Worm (Caenorhabditis elegans) whole organism, late embryonic: ENCODE data around the gene ZC13.10.

Experiments
- C08G9.2 ChIP-seq: sonication (generic microtip); optimal IDR thresholded peaks from 2 replicates; lab custom pipeline; 2016; ENCODE audit warnings: mild to moderate bottlenecking, missing genetic modification characterization, moderate library complexity, missing compliant biosample characterization
- C38D4.7 ChIP-seq: fragments of 200-800 bp; sonication (Bioruptor generic); optimal IDR thresholded peaks from 2 replicates; lab custom pipeline; 2018; ENCODE audit warnings: mild to moderate bottlenecking, missing genetic modification characterization, moderate library complexity, missing compliant biosample characterization
- F13H6.1 ChIP-seq: sonication (generic microtip); optimal IDR thresholded peaks from 2 replicates; lab custom pipeline; 2016; ENCODE audit warnings: missing genetic modification characterization, missing compliant biosample characterization
- K02D7.2 ChIP-seq: sonication (generic microtip); optimal IDR thresholded peaks from 2 replicates; lab custom pipeline; 2017; ENCODE audit warnings: mild to moderate bottlenecking, missing genetic modification characterization, missing compliant biosample characterization
- K09A11.1 ChIP-seq: sonication (generic microtip); optimal IDR thresholded peaks from 2 replicates; lab custom pipeline; 2017; ENCODE audit warnings: antibody characterized with exemption, mild to moderate bottlenecking, missing genetic modification characterization, missing compliant biosample characterization; ENCODE audit not compliant: insufficient read depth
- Y22D7AL.16 ChIP-seq: sonication (generic microtip); optimal IDR thresholded peaks from 2 replicates; lab custom pipeline; 2016; ENCODE audit warnings: missing genetic modification characterization, missing compliant biosample characterization
- ahr-1 ChIP-seq: sonication (generic microtip); optimal IDR thresholded peaks from 2 replicates; lab custom pipeline; 2016; ENCODE audit warnings: missing genetic modification characterization, missing compliant biosample characterization
- ama-1 ChIP-seq: fragments of 150-350 bp; optimal IDR thresholded peaks from 2 replicates; lab custom pipeline; 2014
- ceh-14 ChIP-seq: sonication (generic microtip); optimal IDR thresholded peaks from 2 replicates; lab custom pipeline; 2016; ENCODE audit warnings: missing genotype, missing genetic modification characterization, missing compliant biosample characterization
- ceh-18 ChIP-seq: sonication (generic microtip); optimal IDR thresholded peaks from 2 replicates; lab custom pipeline; 2016; ENCODE audit warnings: missing genetic modification characterization, missing compliant biosample characterization
- ceh-19 ChIP-seq: fragments of 200-800 bp; sonication (Bioruptor generic); optimal IDR thresholded peaks from 2 replicates; lab custom pipeline; 2018; ENCODE audit warnings: mild to moderate bottlenecking, missing genetic modification characterization, missing compliant biosample characterization
- ceh-24 ChIP-seq: sonication (generic microtip); optimal IDR thresholded peaks from 2 replicates; lab custom pipeline; 2016; ENCODE audit warnings: mild to moderate bottlenecking, missing genetic modification characterization, missing compliant biosample characterization
- ceh-30 ChIP-seq: fragments of 150-350 bp; optimal IDR thresholded peaks from 2 replicates; lab custom pipeline; 2014; ENCODE audit warnings: missing biosample characterization, missing genetic modification characterization
- ceh-31 ChIP-seq: sonication (generic microtip); optimal IDR thresholded peaks from 2 replicates; lab custom pipeline; 2016; ENCODE audit warnings: missing genetic modification characterization, missing compliant biosample characterization
- ceh-34 ChIP-seq: sonication (generic microtip); optimal IDR thresholded peaks from 2 replicates; lab custom pipeline; 2016; ENCODE audit warnings: mild to moderate bottlenecking, missing genetic modification characterization, missing compliant biosample characterization
- ceh-6 ChIP-seq: fragments of 200-800 bp; sonication (Bioruptor generic); optimal IDR thresholded peaks from 2 replicates; lab custom pipeline; 2018; ENCODE audit warnings: mild to moderate bottlenecking, missing genetic modification characterization, missing compliant biosample characterization
- ceh-9 ChIP-seq: sonication (generic microtip); optimal IDR thresholded peaks from 2 replicates; lab custom pipeline; 2016; ENCODE audit warnings: mild to moderate bottlenecking, missing genetic modification characterization, inconsistent platforms, missing compliant biosample characterization
- elt-2 ChIP-seq: sonication (generic microtip); optimal IDR thresholded peaks from 2 replicates; lab custom pipeline; 2016; ENCODE audit warnings: missing genetic modification reagents, missing genetic modification characterization, missing compliant biosample characterization
- elt-4 ChIP-seq: sonication (generic microtip); optimal IDR thresholded peaks from 2 replicates; lab custom pipeline; 2016; ENCODE audit warnings: missing genetic modification characterization, missing compliant biosample characterization
- eyg-1 ChIP-seq: sonication (generic microtip); optimal IDR thresholded peaks from 2 replicates; lab custom pipeline; 2016; ENCODE audit warnings: missing genotype, missing genetic modification characterization, missing compliant biosample characterization
- fkh-10 ChIP-seq: fragments of 150-350 bp; optimal IDR thresholded peaks from 2 replicates; lab custom pipeline; 2014; ENCODE audit warnings: missing biosample characterization, missing genetic modification reagents, missing genetic modification characterization
- gmeb-2 ChIP-seq: sonication (generic microtip); optimal IDR thresholded peaks from 2 replicates; lab custom pipeline; 2016; ENCODE audit warnings: missing genetic modification characterization, inconsistent platforms, missing compliant biosample characterization
- hlh-13 ChIP-seq: fragments of 200-800 bp; sonication (Bioruptor generic); optimal IDR thresholded peaks from 2 replicates; lab custom pipeline; 2018; ENCODE audit warnings: mild to moderate bottlenecking, missing genetic modification characterization, missing compliant biosample characterization
- hlh-15 ChIP-seq: sonication (generic microtip); optimal IDR thresholded peaks from 2 replicates; lab custom pipeline; 2016; ENCODE audit warnings: missing genetic modification characterization, missing compliant biosample characterization
- hlh-30 ChIP-seq: sonication (generic microtip); optimal IDR thresholded peaks from 2 replicates; lab custom pipeline; 2017; ENCODE audit warnings: antibody characterized with exemption, missing genetic modification characterization, missing compliant biosample characterization; ENCODE audit not compliant: insufficient read depth
- hlh-6 ChIP-seq: sonication (generic microtip); optimal IDR thresholded peaks from 2 replicates; lab custom pipeline; 2016; ENCODE audit warnings: missing genotype, missing genetic modification characterization, missing compliant biosample characterization
- hlh-8 ChIP-seq: sonication (generic microtip); optimal IDR thresholded peaks from 2 replicates; lab custom pipeline; 2016; ENCODE audit warnings: missing genotype, missing genetic modification characterization, missing compliant biosample characterization
- lim-6 ChIP-seq: sonication (generic microtip); optimal IDR thresholded peaks from 2 replicates; lab custom pipeline; 2016; ENCODE audit warnings: missing genetic modification characterization, missing compliant biosample characterization
- madf-2 ChIP-seq: sonication (generic microtip); optimal IDR thresholded peaks from 2 replicates; lab custom pipeline; 2017; ENCODE audit warnings: missing genetic modification characterization, missing compliant biosample characterization
- mec-3 ChIP-seq: sonication (generic microtip); optimal IDR thresholded peaks from 2 replicates; lab custom pipeline; 2016; ENCODE audit warnings: borderline replicate concordance, missing genetic modification characterization, missing compliant biosample characterization
- nfya-1 ChIP-seq: sonication (generic microtip); optimal IDR thresholded peaks from 2 replicates; lab custom pipeline; 2017; ENCODE audit warnings: missing genetic modification characterization, mild to moderate bottlenecking, missing compliant biosample characterization, antibody characterized with exemption, moderate library complexity
- nhr-11 ChIP-seq: fragments of 150-350 bp; optimal IDR thresholded peaks from 2 replicates; lab custom pipeline; 2014; ENCODE audit warnings: missing biosample characterization, missing genetic modification characterization
- nhr-232 ChIP-seq: sonication (generic microtip); optimal IDR thresholded peaks from 2 replicates; lab custom pipeline; 2016; ENCODE audit warnings: missing genetic modification characterization, missing compliant biosample characterization
- npax-4 ChIP-seq: sonication (generic microtip); optimal IDR thresholded peaks from 2 replicates; lab custom pipeline; 2016; ENCODE audit warnings: missing genetic modification characterization, missing compliant biosample characterization
- odd-2 ChIP-seq: sonication (generic microtip); optimal IDR thresholded peaks from 2 replicates; lab custom pipeline; 2017; ENCODE audit warnings: antibody characterized with exemption, mild to moderate bottlenecking, missing genetic modification characterization, missing compliant biosample characterization
- pat-9 ChIP-seq: fragments of 200-800 bp; sonication (Bioruptor generic); optimal IDR thresholded peaks from 2 replicates; lab custom pipeline; 2018; ENCODE audit warnings: mild to moderate bottlenecking, missing genetic modification characterization, moderate library complexity, missing compliant biosample characterization
- pha-2 ChIP-seq: sonication (generic microtip); optimal IDR thresholded peaks from 2 replicates; lab custom pipeline; 2017; ENCODE audit warnings: mild to moderate bottlenecking, missing genetic modification characterization, missing compliant biosample characterization
- pha-4 ChIP-seq: fragments of 150-350 bp; optimal IDR thresholded peaks from 2 replicates; lab custom pipeline; 2018; ENCODE audit warnings: missing biosample characterization, missing genetic modification reagents, missing genetic modification characterization
- pqm-1 ChIP-seq: sonication (generic microtip); optimal IDR thresholded peaks from 2 replicates; lab custom pipeline; 2016; ENCODE audit warnings: missing genetic modification characterization, missing compliant biosample characterization
- pros-1 ChIP-seq: fragments of 150-350 bp; optimal IDR thresholded peaks from 2 replicates; lab custom pipeline; 2014; ENCODE audit warnings: missing biosample characterization, missing genetic modification reagents, missing genetic modification characterization
- ref-2 ChIP-seq: sonication (generic microtip); optimal IDR thresholded peaks from 2 replicates; lab custom pipeline; 2016; ENCODE audit warnings: missing genetic modification characterization, missing compliant biosample characterization
- rnt-1 ChIP-seq: sonication (generic microtip); optimal IDR thresholded peaks from 2 replicates; lab custom pipeline; 2016; ENCODE audit warnings: missing genetic modification characterization, missing compliant biosample characterization
- sdc-2 ChIP-seq: sonication (generic microtip); optimal IDR thresholded peaks from 2 replicates; lab custom pipeline; 2016; ENCODE audit warnings: missing genotype, missing genetic modification characterization, missing compliant biosample characterization
- sox-2 ChIP-seq: fragments of 200-800 bp; sonication (Bioruptor generic); IDR thresholded peaks from 2 replicates; pipeline ENCODE4 v1.3.6; 2022; ENCODE audit warnings: missing genetic modification reagents, missing genetic modification characterization, missing compliant biosample characterization
- sox-4 ChIP-seq: sonication (generic microtip); optimal IDR thresholded peaks from 2 replicates; lab custom pipeline; 2017; ENCODE audit warnings: mild to moderate bottlenecking, missing genetic modification characterization, inconsistent platforms, missing compliant biosample characterization
- syd-9 ChIP-seq: sonication (generic microtip); optimal IDR thresholded peaks from 2 replicates; lab custom pipeline; 2016; ENCODE audit warnings: mild to moderate bottlenecking, missing genetic modification characterization, moderate library complexity, missing compliant biosample characterization
- tbx-2 ChIP-seq: sonication (generic microtip); optimal IDR thresholded peaks from 2 replicates; lab custom pipeline; 2016; ENCODE audit warnings: missing genetic modification characterization, missing compliant biosample characterization
- tbx-7 ChIP-seq: sonication (generic microtip); optimal IDR thresholded peaks from 2 replicates; lab custom pipeline; 2016; ENCODE audit warnings: missing genotype, missing genetic modification characterization, missing compliant biosample characterization
- unc-3 ChIP-seq, 2 experiments: fragments of 200-800 bp in 1 of 2; sonication (Bioruptor generic) in 1 of 2; sonication (generic microtip) in 1 of 2; conservative IDR thresholded peaks in 1 of 2; optimal IDR thresholded peaks in 1 of 2; 2 replicates each; pipeline versions ENCODE4 v1.3.6 to Lab custom; 2016 to 2022; ENCODE audit warnings: missing compliant biosample characterization in 2 of 2, missing genetic modification characterization in 2 of 2, missing genetic modification reagents in 1 of 2
- unc-42 ChIP-seq: sonication (generic microtip); optimal IDR thresholded peaks from 2 replicates; lab custom pipeline; 2016; ENCODE audit warnings: missing genotype, missing genetic modification characterization, missing compliant biosample characterization
- unc-55 ChIP-seq: sonication (generic microtip); optimal IDR thresholded peaks from 2 replicates; lab custom pipeline; 2017; ENCODE audit warnings: missing biosample characterization, missing genetic modification reagents, missing genetic modification characterization
- zip-5 ChIP-seq: sonication (generic microtip); optimal IDR thresholded peaks from 2 replicates; lab custom pipeline; 2016; ENCODE audit warnings: missing genetic modification characterization, missing compliant biosample characterization

The ZC13.10 gene

ce11 chrX:871020-871419, 31.4 kb downstream of the ZC13.10 start, which contains the start of gene lgl-1:
TSS of gene lgl-1 (minus strand) at chrX:871089.
- no peak for TF ChIP-seq zip-5
- TF ChIP-seq pros-1 = peak; percentile 37
- no peak for TF ChIP-seq F13H6.1 (tag; lab: Kevin White, UChicago)
- TF ChIP-seq nhr-232 (tag; lab: Kevin White, UChicago) = no peak
- peak; percentile 85 for TF ChIP-seq ceh-31 (tag; lab: Kevin White, UChicago)
- no peak for TF ChIP-seq gmeb-2 (tag; lab: Kevin White, UChicago)
- peak; percentile 9 for TF ChIP-seq hlh-30
- no peak for TF ChIP-seq ama-1 (lab: Kevin White, UChicago)
- TF ChIP-seq pat-9 (tag; lab: Kevin White, UChicago) = no peak
- TF ChIP-seq tbx-7 (tag; lab: Kevin White, UChicago) = no peak
- no peak for TF ChIP-seq hlh-13
- no peak for TF ChIP-seq npax-4 (tag; lab: Kevin White, UChicago)
- peak; percentile 27 for TF ChIP-seq unc-42 (tag; lab: Kevin White, UChicago)
- peak; percentile 30 for TF ChIP-seq rnt-1 (tag; lab: Kevin White, UChicago)
- no peak for TF ChIP-seq eyg-1 (tag; lab: Kevin White, UChicago)
- TF ChIP-seq lim-6 (tag; lab: Kevin White, UChicago) = no peak
- TF ChIP-seq ceh-30 = no peak
- no peak for TF ChIP-seq elt-4 (tag; lab: Kevin White, UChicago)
- TF ChIP-seq sdc-2 (tag; lab: Kevin White, UChicago) = peak; percentile 75
- peak; percentile 14 for TF ChIP-seq elt-2 (tag; lab: Kevin White, UChicago)
- TF ChIP-seq pha-4 (tag; lab: Kevin White, UChicago) = no peak
- TF ChIP-seq ceh-34 (tag; lab: Kevin White, UChicago) = peak; percentile 63
- TF ChIP-seq nhr-11 (tag; lab: Kevin White, UChicago) = no peak
- TF ChIP-seq Y22D7AL.16 (tag; lab: Kevin White, UChicago) = no peak
- TF ChIP-seq mec-3 (tag; lab: Kevin White, UChicago) = no peak
- no peak for TF ChIP-seq pqm-1
- peak; percentile 36 for TF ChIP-seq ceh-19 (GFP tag; lab: Kevin White, UChicago)
- no peak for TF ChIP-seq ahr-1 (tag; lab: Kevin White, UChicago)
- TF ChIP-seq ceh-18 (tag; lab: Kevin White, UChicago) = no peak
- peak; percentile 37; the same call in 1 of the 2 replicates for TF ChIP-seq sox-2 (GFP tag; lab: Robert Waterston, UW)
- TF ChIP-seq tbx-2 (tag; lab: Kevin White, UChicago) = peak; percentile 73
- TF ChIP-seq unc-55 (GFP tag; lab: Kevin White, UChicago) = peak; percentile 46
- TF ChIP-seq ceh-24 (tag; lab: Kevin White, UChicago) = no peak
- TF ChIP-seq ref-2 (tag; lab: Kevin White, UChicago) = peak; percentile 69
- no peak for TF ChIP-seq K02D7.2 (tag; lab: Kevin White, UChicago)
- peak; percentile 16 for TF ChIP-seq hlh-8 (tag; lab: Kevin White, UChicago)
- no peak for TF ChIP-seq ceh-9 (tag; lab: Kevin White, UChicago)
- peak; percentile 17 for TF ChIP-seq pha-2 (tag; lab: Kevin White, UChicago)
- no peak for TF ChIP-seq ceh-6
- peak; percentile 39 for TF ChIP-seq nfya-1
- no peak for TF ChIP-seq syd-9 (tag; lab: Kevin White, UChicago)
- TF ChIP-seq madf-2 = no peak
- TF ChIP-seq fkh-10 (GFP tag; lab: Kevin White, UChicago) = peak; percentile 4
- TF ChIP-seq sox-4 (tag; lab: Kevin White, UChicago) = no peak
- no peak for TF ChIP-seq odd-2
- peak; percentile 43 for TF ChIP-seq K09A11.1 (tag; lab: Kevin White, UChicago)
- TF ChIP-seq C08G9.2 (tag; lab: Kevin White, UChicago) = peak; percentile 27
- TF ChIP-seq hlh-15 (tag; lab: Kevin White, UChicago) = no peak
- no peak for TF ChIP-seq unc-3 (GFP tag; conservative IDR thresholded peaks at IDR 0.05; lab: Robert Waterston, UW)
- no peak for TF ChIP-seq unc-3 (tag; optimal IDR thresholded peaks at IDR 0.05; lab: Kevin White, UChicago)
- TF ChIP-seq ceh-14 (tag; lab: Kevin White, UChicago) = no peak
- no peak for TF ChIP-seq C38D4.7 (GFP tag; lab: Kevin White, UChicago)
- peak; percentile 22 for TF ChIP-seq hlh-6
